Fruit fly (Drosophila melanogaster): ENCODE results near the gene CG43931.

CG43931 gene

DNA sequence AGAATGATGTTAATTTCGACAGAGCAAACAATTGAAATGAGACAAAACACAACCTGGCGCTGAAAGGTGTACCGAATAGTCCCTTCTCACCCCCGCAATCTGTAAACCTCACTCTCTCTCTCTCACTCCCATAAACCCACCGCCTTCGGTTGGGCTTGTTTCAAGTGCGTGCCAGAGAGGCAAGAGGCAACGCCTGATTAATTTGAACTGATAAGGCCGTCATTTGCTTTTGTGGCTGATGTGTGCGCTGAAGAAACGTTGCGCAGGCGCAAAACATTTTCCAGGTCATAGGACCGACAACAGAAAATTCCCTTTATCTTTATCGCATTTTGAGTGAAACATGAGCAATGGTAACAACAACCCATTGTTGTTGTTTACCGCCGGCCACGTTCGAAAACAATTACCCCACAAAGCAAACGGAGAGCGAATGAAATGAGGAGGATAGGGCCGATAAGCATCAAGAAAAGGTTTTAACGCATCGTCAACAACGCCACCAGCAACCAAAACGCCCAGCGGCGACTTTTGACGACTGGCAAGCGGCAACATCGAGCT is 25.0 kb downstream of the CG43931 start:
- no peak for TF ChIP-seq CG12768 (GFP tag; optimal IDR thresholded peaks at IDR 0.05)
- no peak for TF ChIP-seq Crg-1 (GFP tag; optimal IDR thresholded peaks at IDR 0.05)
- no peak for TF ChIP-seq kay (GFP tag; ENCODE audit: borderline replicate concordance)
- no peak for TF ChIP-seq Hr96 (GFP tag; optimal IDR thresholded peaks at IDR 0.05)
- no peak for TF ChIP-seq CG14711 (tag; optimal IDR thresholded peaks at IDR 0.05)
- no peak for TF ChIP-seq CG33017 (tag; optimal IDR thresholded peaks at IDR 0.05)
- TF ChIP-seq CG7101 (tag; optimal IDR thresholded peaks at IDR 0.05): no peak
- no peak for TF ChIP-seq ovo (GFP tag; optimal IDR thresholded peaks at IDR 0.05)
- no peak for TF ChIP-seq Clk (GFP tag; optimal IDR thresholded peaks at IDR 0.05)
- TF ChIP-seq CG11617 (GFP tag; optimal IDR thresholded peaks at IDR 0.05): no peak
- TF ChIP-seq CG7045 (GFP tag; optimal IDR thresholded peaks at IDR 0.05): no peak
- no peak for TF ChIP-seq Mnt (GFP tag; optimal IDR thresholded peaks at IDR 0.05)
- TF ChIP-seq pad (GFP tag; optimal IDR thresholded peaks at IDR 0.05): no peak
- no peak for TF ChIP-seq CG1620 (GFP tag; optimal IDR thresholded peaks at IDR 0.05)
- TF ChIP-seq bab1 (GFP tag; optimal IDR thresholded peaks at IDR 0.05): no peak

DNA sequence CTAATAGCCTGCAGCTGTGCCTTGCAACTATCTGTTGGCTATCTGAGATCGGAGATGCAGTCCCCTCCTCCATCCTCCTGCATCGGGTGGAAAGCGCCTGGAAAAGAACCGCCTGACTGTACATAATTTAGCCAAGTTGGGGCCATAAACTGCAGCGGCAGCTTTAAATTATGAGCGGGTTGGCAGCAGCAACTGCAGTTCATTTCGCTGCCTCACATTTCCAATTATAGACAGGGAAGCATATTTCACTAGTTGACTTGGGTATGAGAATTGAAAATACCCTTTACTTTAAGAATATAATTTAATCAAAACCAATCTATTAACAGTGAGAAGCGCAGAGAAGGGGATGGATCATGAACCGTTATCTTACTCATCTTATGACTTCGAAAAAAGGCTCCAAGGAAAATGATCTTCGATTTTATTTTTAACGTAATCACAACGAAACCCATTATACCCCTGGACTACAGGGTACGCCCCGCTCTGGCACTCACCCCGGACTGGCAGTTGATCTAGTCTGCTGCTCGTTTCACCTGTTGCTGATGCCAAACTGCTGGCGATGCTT is 25.8 kb downstream of the CG43931 start:
- peak; percentile 58 for TF ChIP-seq CG14711 (tag; optimal IDR thresholded peaks at IDR 0.05)
- no peak for TF ChIP-seq CG33017 (tag; optimal IDR thresholded peaks at IDR 0.05)
- TF ChIP-seq CG7045 (GFP tag; optimal IDR thresholded peaks at IDR 0.05): no peak
- no peak for TF ChIP-seq toe (GFP tag; optimal IDR thresholded peaks at IDR 0.05)
- peak; percentile 99 for TF ChIP-seq tj (GFP tag; optimal IDR thresholded peaks at IDR 0.05)
- TF ChIP-seq CG1620 (GFP tag; optimal IDR thresholded peaks at IDR 0.05): peak; percentile 27
- TF ChIP-seq CG5204 (GFP tag; optimal IDR thresholded peaks at IDR 0.05): no peak
- TF ChIP-seq CG11617 (GFP tag; optimal IDR thresholded peaks at IDR 0.05): no peak
- TF ChIP-seq kay (GFP tag; ENCODE audit: borderline replicate concordance): no peak
- peak; percentile 25 for TF ChIP-seq pad (GFP tag; optimal IDR thresholded peaks at IDR 0.05)
- no peak for TF ChIP-seq Mnt (GFP tag; optimal IDR thresholded peaks at IDR 0.05)
- TF ChIP-seq cic (GFP tag; optimal IDR thresholded peaks at IDR 0.05): no peak
- peak; percentile 93 for TF ChIP-seq bab1 (GFP tag; optimal IDR thresholded peaks at IDR 0.05)
- TF ChIP-seq Crg-1 (GFP tag; optimal IDR thresholded peaks at IDR 0.05): peak; percentile 27
- TF ChIP-seq Clk (GFP tag; optimal IDR thresholded peaks at IDR 0.05): no peak
- no peak for TF ChIP-seq cnc (optimal IDR thresholded peaks at IDR 0.05)
- no peak for TF ChIP-seq ovo (GFP tag; optimal IDR thresholded peaks at IDR 0.05)
- peak; percentile 7 for TF ChIP-seq Hr96 (GFP tag; optimal IDR thresholded peaks at IDR 0.05)
- peak; percentile 23 for TF ChIP-seq CG7101 (tag; optimal IDR thresholded peaks at IDR 0.05)
- TF ChIP-seq CG12768 (GFP tag; optimal IDR thresholded peaks at IDR 0.05): no peak

DNA sequence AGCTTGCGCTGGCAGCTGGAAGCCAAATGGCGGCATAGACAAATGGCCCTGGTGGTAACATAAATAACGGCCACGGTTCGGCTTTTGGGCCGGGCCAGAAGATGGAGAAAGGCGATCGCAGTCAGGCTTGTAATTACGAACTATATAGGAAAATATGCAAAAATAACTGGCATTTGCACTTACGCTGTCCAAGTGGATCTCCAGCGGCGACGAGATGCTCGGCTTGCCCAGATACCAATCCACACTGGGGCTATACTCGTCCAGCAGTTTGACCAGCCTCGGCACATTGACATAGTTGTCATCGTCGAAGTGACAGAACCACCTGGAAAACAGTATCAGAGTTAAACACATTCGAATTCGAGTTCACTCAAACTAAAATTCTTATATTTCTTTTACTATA is 30.2 kb downstream of the CG43931 start, which contains the start of gene CG10589:
TSS of gene CG10589 (plus strand) at position 301 of the 400 bp plus-strand sequence.
- TF ChIP-seq CG5204 (GFP tag; optimal IDR thresholded peaks at IDR 0.05) (no peak), CG1620 (GFP tag; optimal IDR thresholded peaks at IDR 0.05) (no peak), CG33017 (tag; optimal IDR thresholded peaks at IDR 0.05) (no peak), tj (GFP tag; optimal IDR thresholded peaks at IDR 0.05) (no peak), CG11617 (GFP tag; optimal IDR thresholded peaks at IDR 0.05) (no peak), bab1 (GFP tag; optimal IDR thresholded peaks at IDR 0.05) (no peak), kay (GFP tag; ENCODE audit: borderline replicate concordance) (no peak), ovo (GFP tag; optimal IDR thresholded peaks at IDR 0.05) (no peak), Mnt (GFP tag; optimal IDR thresholded peaks at IDR 0.05) (no peak), CG12768 (GFP tag; optimal IDR thresholded peaks at IDR 0.05) (no peak), CG7101 (tag; optimal IDR thresholded peaks at IDR 0.05) (no peak), cnc (optimal IDR thresholded peaks at IDR 0.05) (no peak), Crg-1 (GFP tag; optimal IDR thresholded peaks at IDR 0.05) (no peak), Clk (GFP tag; optimal IDR thresholded peaks at IDR 0.05) (no peak), CG7045 (GFP tag; optimal IDR thresholded peaks at IDR 0.05) (no peak)

DNA sequence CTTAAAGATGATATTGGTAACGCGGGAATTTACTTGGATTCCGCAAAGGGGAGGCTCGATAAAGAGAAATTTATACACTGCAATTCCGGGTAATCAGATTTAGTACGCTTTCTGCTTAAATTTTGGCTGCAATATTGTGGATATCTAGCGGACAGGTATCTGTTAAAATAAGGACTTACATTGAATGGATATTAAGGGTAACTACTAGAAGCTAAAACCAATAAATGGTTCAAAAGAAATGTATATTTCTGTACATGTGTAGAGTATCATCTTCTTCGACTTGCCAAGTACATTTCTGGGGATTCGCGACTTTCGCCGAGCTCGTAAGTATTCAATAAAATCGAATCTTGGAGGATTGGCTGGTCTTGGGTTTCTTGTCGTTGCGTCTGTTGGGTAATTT is 32.1 kb downstream of the CG43931 start:
- TF ChIP-seq bab1 (GFP tag; optimal IDR thresholded peaks at IDR 0.05) (no peak), cic (GFP tag; optimal IDR thresholded peaks at IDR 0.05) (no peak), Crg-1 (GFP tag; optimal IDR thresholded peaks at IDR 0.05) (no peak), kay (GFP tag; ENCODE audit: borderline replicate concordance) (no peak), CG33017 (tag; optimal IDR thresholded peaks at IDR 0.05) (no peak), toe (GFP tag; optimal IDR thresholded peaks at IDR 0.05) (no peak), tj (GFP tag; optimal IDR thresholded peaks at IDR 0.05) (no peak), CG5204 (GFP tag; optimal IDR thresholded peaks at IDR 0.05) (no peak), ovo (GFP tag; optimal IDR thresholded peaks at IDR 0.05) (no peak), CG7045 (GFP tag; optimal IDR thresholded peaks at IDR 0.05) (no peak), CG11617 (GFP tag; optimal IDR thresholded peaks at IDR 0.05) (no peak)

DNA sequence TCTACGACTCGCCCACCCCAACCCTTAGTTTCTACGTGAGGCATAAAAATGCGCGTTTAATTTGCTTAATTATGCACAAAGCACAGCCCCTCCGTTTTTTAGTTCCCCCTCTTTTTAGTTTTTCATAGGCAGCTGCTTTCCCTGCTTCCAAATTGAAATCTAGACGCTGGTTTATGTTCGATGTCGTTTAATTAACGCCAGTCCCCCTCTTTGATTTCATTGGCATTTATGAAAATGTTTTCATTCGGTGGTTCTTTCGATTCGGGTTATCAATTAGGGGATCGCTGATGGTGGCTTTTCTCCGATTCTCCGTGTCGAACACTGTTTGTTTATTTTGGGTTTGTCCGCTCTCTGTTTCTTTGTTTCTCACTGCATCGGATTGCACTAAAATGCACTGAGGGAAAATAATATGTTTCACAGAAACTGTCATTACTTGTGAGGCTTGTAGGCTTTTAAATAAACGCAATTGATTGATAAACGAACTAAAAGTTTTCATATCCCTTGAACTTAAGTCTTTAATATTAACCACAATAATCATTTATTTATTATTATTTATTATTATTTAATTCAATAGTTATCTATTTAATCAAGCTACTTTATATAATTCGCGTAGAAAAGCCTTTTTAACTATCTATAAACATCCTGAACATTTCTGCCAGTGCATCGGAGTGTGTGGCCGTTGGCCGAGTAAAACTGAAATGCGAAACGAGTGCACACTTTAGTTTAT is 32.9 kb downstream of the CG43931 start:
- TF ChIP-seq pad (GFP tag; optimal IDR thresholded peaks at IDR 0.05) (peak; percentile 54), CG7045 (GFP tag; optimal IDR thresholded peaks at IDR 0.05) (no peak), CG14711 (tag; optimal IDR thresholded peaks at IDR 0.05) (peak; percentile 57), Crg-1 (GFP tag; optimal IDR thresholded peaks at IDR 0.05) (no peak), Clk (GFP tag; optimal IDR thresholded peaks at IDR 0.05) (no peak), CG1620 (GFP tag; optimal IDR thresholded peaks at IDR 0.05) (no peak), CG11617 (GFP tag; optimal IDR thresholded peaks at IDR 0.05) (peak; percentile 51), CG7101 (tag; optimal IDR thresholded peaks at IDR 0.05) (peak; percentile 49), bab1 (GFP tag; optimal IDR thresholded peaks at IDR 0.05) (peak; percentile 77), toe (GFP tag; optimal IDR thresholded peaks at IDR 0.05) (no peak), Hr96 (GFP tag; optimal IDR thresholded peaks at IDR 0.05) (no peak)

Measured in whole organism, adult.